Fruit fly (Drosophila melanogaster) whole organism, embryonic: ENCODE results near the gene CG33796.

Experiments used
- Atf6 ChIP-seq: fragments of 200-800 bp; sonication (Bioruptor generic); IDR thresholded peaks from 2 replicates; pipeline ENCODE4 v1.3.6; 2022; ENCODE audit warnings: missing biosample characterization, missing genetic modification characterization
- Blimp-1 ChIP-seq: fragments of 200-800 bp; sonication (Bioruptor generic); optimal IDR thresholded peaks from 3 replicates; lab custom pipeline; 2018; ENCODE audit warnings: missing biosample characterization, missing genetic modification characterization, mild to moderate bottlenecking, moderate library complexity, missing genetic modification reagents
- CG10431 ChIP-seq: fragments of 200-800 bp; sonication (Bioruptor generic); optimal IDR thresholded peaks from 3 replicates; lab custom pipeline; 2018; ENCODE audit warnings: missing biosample characterization, mild to moderate bottlenecking, missing genetic modification characterization
- CG11398 ChIP-seq: fragments of 200-800 bp; sonication (Bioruptor generic); optimal IDR thresholded peaks from 2 replicates; lab custom pipeline; 2016; ENCODE audit warnings: missing biosample characterization, missing genetic modification characterization
- CG11696 ChIP-seq: fragments of 200-800 bp; sonication (Bioruptor generic); IDR thresholded peaks from 2 replicates; pipeline ENCODE4 v1.3.6; 2022; ENCODE audit warnings: missing biosample characterization, missing genetic modification characterization
- CG12299 ChIP-seq: fragments of 200-800 bp; sonication (Bioruptor generic); optimal IDR thresholded peaks from 2 replicates; lab custom pipeline; 2018; ENCODE audit warnings: missing biosample characterization, mild to moderate bottlenecking, missing genetic modification characterization
- CG12769 ChIP-seq: fragments of 200-800 bp; sonication (Bioruptor generic); optimal IDR thresholded peaks from 2 replicates; lab custom pipeline; 2019; ENCODE audit warnings: missing biosample characterization, mild to moderate bottlenecking, missing genetic modification characterization, moderate library complexity
- CG15269 ChIP-seq: fragments of 200-800 bp; sonication (Bioruptor generic); optimal IDR thresholded peaks from 2 replicates; lab custom pipeline; 2018; ENCODE audit warnings: missing biosample characterization, mild to moderate bottlenecking, missing genetic modification characterization, moderate library complexity
- CG17328 ChIP-seq: fragments of 200-800 bp; sonication (Bioruptor generic); IDR thresholded peaks from 2 replicates; pipeline ENCODE4 v1.3.6; 2022; ENCODE audit warnings: missing biosample characterization, missing genetic modification characterization
- CG17359 ChIP-seq: fragments of 200-800 bp; sonication (Bioruptor generic); optimal IDR thresholded peaks from 3 replicates; lab custom pipeline; 2018; ENCODE audit warnings: missing biosample characterization, mild to moderate bottlenecking, missing genetic modification characterization, moderate library complexity
- CG17568 ChIP-seq: fragments of 200-800 bp; sonication (Bioruptor generic); optimal IDR thresholded peaks from 2 replicates; lab custom pipeline; 2018; ENCODE audit warnings: missing biosample characterization, mild to moderate bottlenecking, missing genetic modification characterization, moderate library complexity
- CG18262 ChIP-seq: fragments of 200-800 bp; optimal IDR thresholded peaks from 3 replicates; lab custom pipeline; 2019; ENCODE audit warnings: missing biosample characterization, mild to moderate bottlenecking, missing genetic modification characterization, moderate library complexity
- CG2129 ChIP-seq: fragments of 200-800 bp; sonication (Bioruptor generic); IDR thresholded peaks from 2 replicates; pipeline ENCODE4 v1.3.6; 2022; ENCODE audit warnings: missing biosample characterization, missing genetic modification characterization; ENCODE audit not compliant: partially characterized antibody
- CG2199 ChIP-seq: fragments of 200-800 bp; sonication (Bioruptor generic); IDR thresholded peaks from 3 replicates; pipeline ENCODE4 v1.3.6; 2022; ENCODE audit warnings: missing biosample characterization, missing genetic modification characterization
- CG2889 ChIP-seq: fragments of 200-800 bp; sonication (Bioruptor generic); IDR thresholded peaks from 3 replicates; pipeline ENCODE4 v1.3.6; 2022; ENCODE audit warnings: missing biosample characterization, missing genetic modification characterization
- CG30431 ChIP-seq: fragments of 200-800 bp; sonication (Bioruptor generic); optimal IDR thresholded peaks from 2 replicates; lab custom pipeline; 2017; ENCODE audit warnings: missing biosample characterization, missing genetic modification characterization
- CG32767 ChIP-seq: fragments of 200-800 bp; sonication (Bioruptor generic); IDR thresholded peaks from 2 replicates; pipeline ENCODE4 v1.3.6; 2022; ENCODE audit warnings: missing biosample characterization, missing genetic modification characterization
- CG3995 ChIP-seq: fragments of 200-800 bp; sonication (Bioruptor generic); optimal IDR thresholded peaks from 3 replicates; lab custom pipeline; 2016; ENCODE audit warnings: missing biosample characterization, missing genetic modification characterization
- CG4404 ChIP-seq: fragments of 200-800 bp; sonication (Bioruptor generic); IDR thresholded peaks from 2 replicates; pipeline ENCODE4 v1.3.6; 2022; ENCODE audit warnings: missing biosample characterization, missing genetic modification characterization
- CG4730 ChIP-seq: fragments of 200-800 bp; sonication (Bioruptor generic); IDR thresholded peaks from 2 replicates; pipeline ENCODE4 v1.3.6; 2022; ENCODE audit warnings: missing biosample characterization, missing genetic modification characterization
- CG4854 ChIP-seq: fragments of 200-800 bp; sonication (Bioruptor generic); optimal IDR thresholded peaks from 2 replicates; lab custom pipeline; 2016; ENCODE audit warnings: missing biosample characterization, missing genetic modification characterization, inconsistent platforms
- CG6689 ChIP-seq: fragments of 200-800 bp; sonication (Bioruptor generic); IDR thresholded peaks from 2 replicates; pipeline ENCODE4 v1.3.6; 2022; ENCODE audit warnings: missing biosample characterization, missing genetic modification characterization
- CG6813 ChIP-seq: fragments of 200-800 bp; sonication (Bioruptor generic); optimal IDR thresholded peaks from 2 replicates; lab custom pipeline; 2017; ENCODE audit warnings: missing biosample characterization, missing genetic modification characterization, mild to moderate bottlenecking, moderate library complexity, missing genetic modification reagents
- CG7987 ChIP-seq: fragments of 200-800 bp; sonication (Bioruptor generic); optimal IDR thresholded peaks from 2 replicates; lab custom pipeline; 2018; ENCODE audit warnings: missing biosample characterization, mild to moderate bottlenecking, missing genetic modification characterization, moderate library complexity
- CG9609 ChIP-seq: fragments of 200-800 bp; sonication (Bioruptor generic); optimal IDR thresholded peaks from 3 replicates; lab custom pipeline; 2016; ENCODE audit warnings: missing biosample characterization, missing genetic modification characterization
- Dip3 ChIP-seq: fragments of 200-800 bp; sonication (Bioruptor generic); optimal IDR thresholded peaks from 3 replicates; lab custom pipeline; 2016; ENCODE audit warnings: missing biosample characterization, missing genetic modification characterization
- Eip74EF ChIP-seq, 2 experiments: fragments of 200-800 bp in 1 of 2; fragments of >200 bp in 1 of 2; sonication (Bioruptor generic) in 1 of 2; optimal IDR thresholded peaks; 2 replicates each; lab custom pipeline; 2017 to 2019; ENCODE audit warnings: missing biosample characterization in 2 of 2, missing genetic modification characterization in 2 of 2, mild to moderate bottlenecking in 1 of 2, moderate library complexity in 1 of 2
- Fer3 ChIP-seq: fragments of 200-800 bp; sonication (Bioruptor generic); optimal IDR thresholded peaks from 2 replicates; lab custom pipeline; 2018; ENCODE audit warnings: missing biosample characterization, mild to moderate bottlenecking, missing genetic modification characterization, moderate library complexity
- Gug ChIP-seq: fragments of 200-800 bp; sonication (Bioruptor generic); IDR thresholded peaks from 4 replicates; pipeline ENCODE4 v1.3.6; 2022; ENCODE audit warnings: missing biosample characterization, missing genetic modification characterization
- H15 ChIP-seq: fragments of 200-800 bp; sonication (Bioruptor generic); IDR thresholded peaks from 3 replicates; pipeline ENCODE4 v1.3.6; 2022; ENCODE audit warnings: missing biosample characterization, missing genetic modification characterization
- Nf-YB ChIP-seq: fragments of 200-800 bp; sonication (Bioruptor generic); optimal IDR thresholded peaks from 3 replicates; lab custom pipeline; 2019; ENCODE audit warnings: missing biosample characterization, mild to moderate bottlenecking, missing genetic modification characterization, moderate library complexity
- ac ChIP-seq: fragments of 200-800 bp; sonication (Bioruptor generic); optimal IDR thresholded peaks from 3 replicates; lab custom pipeline; 2017; ENCODE audit warnings: missing biosample characterization, mild to moderate bottlenecking, missing genetic modification characterization
- amos ChIP-seq: fragments of 200-800 bp; sonication (Bioruptor generic); IDR thresholded peaks from 2 replicates; pipeline ENCODE4 v1.3.6; 2022; ENCODE audit warnings: missing biosample characterization, missing genetic modification characterization; ENCODE audit not compliant: partially characterized antibody
- az2 ChIP-seq: fragments of 200-800 bp; sonication (Bioruptor generic); optimal IDR thresholded peaks from 3 replicates; lab custom pipeline; 2016; ENCODE audit warnings: missing biosample characterization, missing genetic modification characterization
- chif ChIP-seq, 2 experiments: fragments of 200-800 bp; sonication (Bioruptor generic); optimal IDR thresholded peaks; 3 replicates each; lab custom pipeline; 2016; ENCODE audit warnings: missing biosample characterization in 2 of 2, missing genetic modification characterization in 2 of 2
- exex ChIP-seq: fragments of 200-800 bp; sonication (Bioruptor generic); optimal IDR thresholded peaks from 4 replicates; lab custom pipeline; 2018; ENCODE audit warnings: missing biosample characterization, mild to moderate bottlenecking, missing genetic modification characterization, moderate library complexity
- kah ChIP-seq: fragments of 200-800 bp; sonication (Bioruptor generic); optimal IDR thresholded peaks from 2 replicates; lab custom pipeline; 2018; ENCODE audit warnings: missing biosample characterization, mild to moderate bottlenecking, missing genetic modification characterization
- kay ChIP-seq: fragments of 200-800 bp; sonication (Bioruptor generic); optimal IDR thresholded peaks from 2 replicates; lab custom pipeline; 2016; ENCODE audit warnings: missing biosample characterization, missing genetic modification characterization
- mam ChIP-seq: fragments of 200-800 bp; sonication (Bioruptor generic); optimal IDR thresholded peaks from 3 replicates; lab custom pipeline; 2016; ENCODE audit warnings: missing biosample characterization, missing genetic modification characterization
- nom ChIP-seq: fragments of 200-800 bp; sonication (Bioruptor generic); optimal IDR thresholded peaks from 2 replicates; lab custom pipeline; 2017; ENCODE audit warnings: missing biosample characterization, missing genetic modification characterization, mild to moderate bottlenecking, moderate library complexity, missing genetic modification reagents
- oc ChIP-seq: fragments of 200-800 bp; sonication (Bioruptor generic); optimal IDR thresholded peaks from 2 replicates; lab custom pipeline; 2018; ENCODE audit warnings: missing biosample characterization, mild to moderate bottlenecking, missing genetic modification characterization, moderate library complexity
- phol ChIP-seq: fragments of 200-800 bp; sonication (Bioruptor generic); optimal IDR thresholded peaks from 3 replicates; lab custom pipeline; 2018; ENCODE audit warnings: missing biosample characterization, mild to moderate bottlenecking, missing genetic modification characterization, moderate library complexity
- pros ChIP-seq: fragments of 200-800 bp; sonication (Bioruptor generic); optimal IDR thresholded peaks from 3 replicates; lab custom pipeline; 2019; ENCODE audit warnings: missing biosample characterization, mild to moderate bottlenecking, missing genetic modification characterization, moderate library complexity
- pum ChIP-seq: fragments of 200-800 bp; sonication (Bioruptor generic); optimal IDR thresholded peaks from 2 replicates; lab custom pipeline; 2016; ENCODE audit warnings: missing biosample characterization, missing genetic modification characterization
- row ChIP-seq: fragments of 200-800 bp; sonication (Bioruptor generic); IDR thresholded peaks from 3 replicates; pipeline ENCODE4 v1.3.6; 2022; ENCODE audit warnings: missing biosample characterization, missing genetic modification characterization
- seq ChIP-seq: fragments of 200-800 bp; sonication (Bioruptor generic); IDR thresholded peaks from 2 replicates; pipeline ENCODE4 v1.3.6; 2022; ENCODE audit warnings: missing biosample characterization, missing genetic modification characterization
- sima ChIP-seq: fragments of 200-800 bp; sonication (Bioruptor generic); optimal IDR thresholded peaks from 2 replicates; lab custom pipeline; 2016; ENCODE audit warnings: missing biosample characterization, missing genetic modification characterization
- sisA ChIP-seq: fragments of 200-800 bp; sonication (Bioruptor generic); IDR thresholded peaks from 2 replicates; pipeline ENCODE4 v1.3.6; 2022; ENCODE audit warnings: missing biosample characterization, missing genetic modification characterization
- tx ChIP-seq: fragments of 200-800 bp; sonication (Bioruptor generic); optimal IDR thresholded peaks from 2 replicates; lab custom pipeline; 2016; ENCODE audit warnings: missing biosample characterization, missing genetic modification characterization

CG33796 gene

DNA sequence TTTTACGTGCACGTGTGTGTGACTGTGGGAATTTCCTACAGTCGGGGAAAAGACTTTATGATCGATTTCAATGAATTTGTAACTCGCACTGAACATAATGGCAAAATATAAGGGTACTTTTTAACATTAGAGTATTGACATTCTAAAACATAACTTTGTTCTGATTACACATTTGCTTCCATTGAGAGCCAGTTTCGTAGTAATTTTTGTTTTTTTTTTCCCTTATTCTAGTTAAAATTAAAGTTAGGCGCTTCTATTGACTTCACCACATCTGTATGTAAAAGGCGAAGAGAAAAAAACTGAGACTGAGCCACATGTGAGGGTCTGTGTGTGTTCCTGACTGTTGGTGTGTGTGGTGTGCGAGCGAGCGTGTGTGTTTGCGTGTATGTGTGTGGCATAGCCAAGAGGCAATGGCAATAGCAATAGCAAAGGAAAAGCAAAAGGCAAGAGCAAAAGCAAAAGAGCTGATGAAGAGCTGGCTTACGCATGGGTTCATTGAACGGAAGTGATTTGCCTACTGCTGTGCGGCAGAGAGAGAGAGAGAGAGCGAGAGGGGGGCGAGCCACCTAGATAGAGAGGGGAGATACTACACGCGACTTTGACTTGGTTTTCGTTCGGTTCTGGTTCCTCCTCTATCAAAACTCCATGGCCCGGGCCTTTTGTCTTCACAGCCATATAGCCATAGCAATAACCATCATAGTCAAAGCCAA is 7.9 kb downstream of the CG33796 start (continued):
- TF ChIP-seq CG10431 (peak; percentile 42), oc (tag; lab: Kevin White, UChicago) (peak; percentile 33), phol (tag; lab: Kevin White, UChicago) (peak; percentile 63), CG6689 (GFP tag; lab: Robert Waterston, UW) (peak; percentile 66), CG6813 (GFP tag; lab: Kevin White, UChicago) (peak; percentile 69), CG7987 (no peak), mam (GFP tag; lab: Kevin White, UChicago) (peak; percentile 85), exex (no peak), row (GFP tag; lab: Robert Waterston, UW) (peak; percentile 87), tx (GFP tag; lab: Kevin White, UChicago) (peak; percentile 40), CG2889 (no peak), CG4404 (GFP tag; lab: Robert Waterston, UW) (no peak), Blimp-1 (GFP tag; lab: Kevin White, UChicago) (peak; percentile 67), sima (peak; percentile 6), CG2129 (no peak), Eip74EF (GFP tag; optimal IDR thresholded peaks at IDR 0.05; lab: Kevin White, UChicago) (peak in 1 of 2 experiments; percentile 57), nom (peak; percentile 5), CG4730 (GFP tag; lab: Robert Waterston, UW) (peak; percentile 52), az2 (GFP tag; lab: Kevin White, UChicago) (peak; percentile 71), CG15269 (tag; lab: Kevin White, UChicago) (peak; percentile 82), CG2199 (GFP tag; lab: Robert Waterston, UW) (peak; percentile 72; the same call in 2 of the 3 replicates), Dip3 (GFP tag; lab: Kevin White, UChicago) (peak; percentile 74), pum (GFP tag; lab: Kevin White, UChicago) (peak; percentile 32), CG32767 (peak; percentile 66; the same call in 1 of the 2 replicates), chif (GFP tag; optimal IDR thresholded peaks at IDR 0.05; lab: Kevin White, UChicago) (peak; percentile 48 to 55), CG9609 (GFP tag; lab: Kevin White, UChicago) (peak; percentile 48), kah (GFP tag; lab: Kevin White, UChicago) (peak; percentile 27), CG4854 (peak; percentile 37), CG17359 (tag; lab: Kevin White, UChicago) (peak; percentile 70), CG17328 (GFP tag; lab: Robert Waterston, UW) (peak; percentile 63), seq (peak; percentile 70), CG3995 (GFP tag; lab: Kevin White, UChicago) (peak; percentile 40), H15 (0 out of 3 replicates have a peak, but pooled peaks have one; percentile 21), amos (GFP tag; lab: Robert Waterston, UW) (no peak), CG11398 (GFP tag; lab: Kevin White, UChicago) (peak; percentile 34), CG12769 (tag; lab: Kevin White, UChicago) (peak; percentile 19), CG12299 (tag; lab: Kevin White, UChicago) (peak; percentile 53), Fer3 (tag; lab: Kevin White, UChicago) (peak; percentile 75), CG30431 (GFP tag; lab: Kevin White, UChicago) (peak; percentile 34), pros (GFP tag; lab: Kevin White, UChicago) (no peak), sisA (peak; percentile 53), Gug (GFP tag; lab: Robert Waterston, UW) (peak; percentile 26; the same call in 1 of the 4 replicates), ac (no peak), CG17568 (peak; percentile 62), Nf-YB (GFP tag; lab: Kevin White, UChicago) (peak; percentile 53), CG11696 (GFP tag; lab: Robert Waterston, UW) (peak; percentile 88), Atf6 (peak; percentile 72), CG18262 (tag; lab: Kevin White, UChicago) (peak; percentile 76), kay (GFP tag; lab: Kevin White, UChicago) (no peak)
